Worm (Caenorhabditis elegans) whole organism, L1 larva: ENCODE results near the gene C17H12.2.

Experiments
- C04F5.9 ChIP-seq: sonication (generic microtip); optimal IDR thresholded peaks from 2 replicates; lab custom pipeline; 2016; ENCODE audit warnings: missing genetic modification characterization, missing compliant biosample characterization
- C16A3.4 ChIP-seq: fragments of 150-350 bp; optimal IDR thresholded peaks from 2 replicates; lab custom pipeline; 2014; ENCODE audit warnings: missing biosample characterization, missing genetic modification characterization
- alr-1 ChIP-seq: fragments of 200-800 bp; sonication (Bioruptor generic); optimal IDR thresholded peaks from 2 replicates; lab custom pipeline; 2018; ENCODE audit warnings: borderline replicate concordance, mild to moderate bottlenecking, missing genetic modification characterization, missing compliant biosample characterization
- aly-2 ChIP-seq: fragments of 150-350 bp; optimal IDR thresholded peaks from 2 replicates; lab custom pipeline; 2014; ENCODE audit warnings: missing biosample characterization, missing genetic modification characterization
- ama-1 ChIP-seq: fragments of 150-350 bp; optimal IDR thresholded peaks from 2 replicates; lab custom pipeline; 2014
- ceh-63 ChIP-seq: fragments of 200-800 bp; sonication (Bioruptor generic); optimal IDR thresholded peaks from 2 replicates; lab custom pipeline; 2018; ENCODE audit warnings: mild to moderate bottlenecking, missing genetic modification characterization, missing compliant biosample characterization
- ceh-8 ChIP-seq: fragments of 200-800 bp; sonication (Bioruptor generic); optimal IDR thresholded peaks from 2 replicates; lab custom pipeline; 2018; ENCODE audit warnings: mild to moderate bottlenecking, missing genetic modification characterization, moderate library complexity, missing compliant biosample characterization
- dpl-1 ChIP-seq, 3 experiments: fragments of 150-350 bp in 2 of 3; sonication (generic microtip) in 1 of 3; optimal IDR thresholded peaks; 2 replicates each; lab custom pipeline; 2014 to 2017; ENCODE audit warnings: missing biosample characterization in 3 of 3, missing genetic modification characterization in 3 of 3, missing genetic modification reagents in 3 of 3
- dsc-1 ChIP-seq: sonication (generic microtip); optimal IDR thresholded peaks from 2 replicates; lab custom pipeline; 2016; ENCODE audit warnings: mild to moderate bottlenecking, missing genetic modification characterization, missing compliant biosample characterization
- elt-2 ChIP-seq: sonication (generic microtip); optimal IDR thresholded peaks from 2 replicates; lab custom pipeline; 2016; ENCODE audit warnings: missing genetic modification characterization, mild to moderate bottlenecking, inconsistent platforms, missing compliant biosample characterization, missing genetic modification reagents
- elt-3 ChIP-seq, 6 experiments: fragments of 150-350 bp in 1 of 6; sonication (generic microtip); optimal IDR thresholded peaks; 2 replicates each; lab custom pipeline; 2017 to 2018; ENCODE audit warnings: missing biosample characterization in 6 of 6, missing genetic modification characterization in 6 of 6, inconsistent platforms in 1 of 6
- fkh-4 ChIP-seq: sonication (generic microtip); optimal IDR thresholded peaks from 2 replicates; lab custom pipeline; 2016; ENCODE audit warnings: missing compliant biosample characterization, missing genetic modification characterization, borderline replicate concordance
- fkh-8 ChIP-seq: sonication (generic microtip); optimal IDR thresholded peaks from 2 replicates; lab custom pipeline; 2016; ENCODE audit warnings: mild to moderate bottlenecking, missing genetic modification characterization, missing compliant biosample characterization
- grh-1 ChIP-seq: fragments of 200-800 bp; sonication (Bioruptor generic); IDR thresholded peaks from 2 replicates; pipeline ENCODE4 v1.3.6; 2022; ENCODE audit warnings: missing genetic modification reagents, missing genetic modification characterization, missing compliant biosample characterization
- hlh-17 ChIP-seq: fragments of 200-800 bp; sonication (Bioruptor generic); optimal IDR thresholded peaks from 2 replicates; lab custom pipeline; 2018; ENCODE audit warnings: missing genetic modification characterization, mild to moderate bottlenecking, missing compliant biosample characterization, moderate library complexity, borderline replicate concordance
- hlh-4 ChIP-seq: sonication (generic microtip); optimal IDR thresholded peaks from 2 replicates; lab custom pipeline; 2016; ENCODE audit warnings: mild to moderate bottlenecking, missing genetic modification characterization, missing compliant biosample characterization
- hpl-2 ChIP-seq: fragments of 150-350 bp; optimal IDR thresholded peaks from 2 replicates; lab custom pipeline; 2014; ENCODE audit warnings: missing biosample characterization, missing genetic modification reagents, missing genetic modification characterization
- irx-1 ChIP-seq: sonication (generic microtip); optimal IDR thresholded peaks from 2 replicates; lab custom pipeline; 2016; ENCODE audit warnings: missing genetic modification characterization, missing compliant biosample characterization
- jun-1 ChIP-seq: fragments of 150-350 bp; optimal IDR thresholded peaks from 2 replicates; lab custom pipeline; 2014; ENCODE audit warnings: missing biosample characterization, missing genetic modification reagents, missing genetic modification characterization
- lin-13 ChIP-seq: fragments of 150-350 bp; optimal IDR thresholded peaks from 2 replicates; lab custom pipeline; 2014; ENCODE audit warnings: missing biosample characterization, missing genetic modification reagents, missing genetic modification characterization
- lin-15B ChIP-seq: fragments of 150-350 bp; sonication (generic microtip); optimal IDR thresholded peaks from 3 replicates; lab custom pipeline; 2014; ENCODE audit warnings: missing biosample characterization, missing genetic modification characterization
- lin-35 ChIP-seq, 2 experiments: fragments of 150-350 bp; optimal IDR thresholded peaks; 2 replicates each; lab custom pipeline; 2014; ENCODE audit warnings: missing biosample characterization in 2 of 2, missing genetic modification characterization in 2 of 2, missing genetic modification reagents in 2 of 2
- lir-3 ChIP-seq: sonication (generic microtip); optimal IDR thresholded peaks from 2 replicates; lab custom pipeline; 2016; ENCODE audit warnings: mild to moderate bottlenecking, missing genetic modification characterization, moderate library complexity, missing compliant biosample characterization; ENCODE audit not compliant: poor library complexity
- mdl-1 ChIP-seq, 2 experiments: fragments of 150-350 bp; optimal IDR thresholded peaks; 2 replicates each; lab custom pipeline; 2014 to 2017; ENCODE audit warnings: missing biosample characterization in 2 of 2, missing genetic modification characterization in 2 of 2, inconsistent platforms in 1 of 2
- mef-2 ChIP-seq: fragments of 150-350 bp; optimal IDR thresholded peaks from 2 replicates; lab custom pipeline; 2014; ENCODE audit warnings: missing biosample characterization, missing genetic modification characterization
- mep-1 ChIP-seq: fragments of 150-350 bp; optimal IDR thresholded peaks from 2 replicates; lab custom pipeline; 2014; ENCODE audit warnings: missing biosample characterization, missing genetic modification characterization
- nhr-12 ChIP-seq: sonication (generic microtip); optimal IDR thresholded peaks from 2 replicates; lab custom pipeline; 2017; ENCODE audit warnings: missing biosample characterization, missing genetic modification characterization
- nhr-237 ChIP-seq: fragments of 150-350 bp; optimal IDR thresholded peaks from 2 replicates; lab custom pipeline; 2014; ENCODE audit warnings: missing biosample characterization, missing genetic modification characterization
- nhr-47 ChIP-seq: sonication (generic microtip); optimal IDR thresholded peaks from 2 replicates; lab custom pipeline; 2016; ENCODE audit warnings: mild to moderate bottlenecking, missing genetic modification characterization, moderate library complexity, missing compliant biosample characterization
- nhr-71 ChIP-seq: sonication (generic microtip); optimal IDR thresholded peaks from 2 replicates; lab custom pipeline; 2016; ENCODE audit warnings: mild to moderate bottlenecking, missing genetic modification characterization, moderate library complexity, missing compliant biosample characterization
- nhr-76 ChIP-seq: sonication (generic microtip); optimal IDR thresholded peaks from 2 replicates; lab custom pipeline; 2017; ENCODE audit warnings: missing biosample characterization, missing genetic modification characterization
- nhr-84 ChIP-seq: sonication (generic microtip); optimal IDR thresholded peaks from 2 replicates; lab custom pipeline; 2017; ENCODE audit warnings: missing biosample characterization, missing genetic modification characterization
- nhr-85 ChIP-seq: sonication (generic microtip); peaks from one replicate; lab custom pipeline; 2016; ENCODE audit warnings: missing genetic modification characterization, inconsistent platforms, missing compliant biosample characterization
- nhr-90 ChIP-seq: sonication (generic microtip); optimal IDR thresholded peaks from 2 replicates; lab custom pipeline; 2016; ENCODE audit warnings: mild to moderate bottlenecking, missing genetic modification characterization, missing compliant biosample characterization; ENCODE audit not compliant: poor library complexity
- pax-3 ChIP-seq: fragments of 200-800 bp; sonication (Bioruptor generic); optimal IDR thresholded peaks from 2 replicates; lab custom pipeline; 2018; ENCODE audit warnings: mild to moderate bottlenecking, missing genetic modification characterization, moderate library complexity, missing compliant biosample characterization
- pqm-1 ChIP-seq: sonication (generic microtip); optimal IDR thresholded peaks from 3 replicates; lab custom pipeline; 2017; ENCODE audit warnings: missing biosample characterization, missing genetic modification characterization
- rnt-1 ChIP-seq: sonication (generic microtip); optimal IDR thresholded peaks from 2 replicates; lab custom pipeline; 2016; ENCODE audit warnings: mild to moderate bottlenecking, missing genetic modification characterization, moderate library complexity, missing compliant biosample characterization
- snu-23 ChIP-seq: sonication (generic microtip); optimal IDR thresholded peaks from 2 replicates; lab custom pipeline; 2016; ENCODE audit warnings: missing genetic modification characterization, missing compliant biosample characterization
- sox-4 ChIP-seq: sonication (generic microtip); optimal IDR thresholded peaks from 2 replicates; lab custom pipeline; 2016; ENCODE audit warnings: missing genetic modification characterization, missing compliant biosample characterization
- sptf-1 ChIP-seq: fragments of 150-350 bp; optimal IDR thresholded peaks from 2 replicates; lab custom pipeline; 2014; ENCODE audit warnings: missing biosample characterization, missing genetic modification characterization
- sup-37 ChIP-seq: fragments of 200-800 bp; sonication (Bioruptor generic); optimal IDR thresholded peaks from 2 replicates; lab custom pipeline; 2018; ENCODE audit warnings: mild to moderate bottlenecking, missing genetic modification characterization, missing compliant biosample characterization
- swsn-7 ChIP-seq: sonication (generic microtip); optimal IDR thresholded peaks from 2 replicates; lab custom pipeline; 2016; ENCODE audit warnings: missing genetic modification characterization, missing compliant biosample characterization
- tbx-2 ChIP-seq: sonication (generic microtip); optimal IDR thresholded peaks from 2 replicates; lab custom pipeline; 2016; ENCODE audit warnings: missing genetic modification characterization, missing compliant biosample characterization
- unc-130 ChIP-seq: fragments of 150-350 bp; optimal IDR thresholded peaks from 2 replicates; lab custom pipeline; 2017; ENCODE audit warnings: missing biosample characterization, missing genetic modification characterization, inconsistent platforms
- unc-30 ChIP-seq: sonication (generic microtip); optimal IDR thresholded peaks from 2 replicates; lab custom pipeline; 2017; ENCODE audit warnings: missing biosample characterization, missing genetic modification characterization
- unc-62 ChIP-seq: fragments of 150-350 bp; optimal IDR thresholded peaks from 2 replicates; lab custom pipeline; 2014; ENCODE audit warnings: missing biosample characterization, missing genetic modification reagents, missing genetic modification characterization
- unc-86 ChIP-seq: sonication (generic microtip); optimal IDR thresholded peaks from 2 replicates; lab custom pipeline; 2016; ENCODE audit warnings: missing genetic modification characterization, missing compliant biosample characterization
- vab-15 ChIP-seq: sonication (generic microtip); optimal IDR thresholded peaks from 2 replicates; lab custom pipeline; 2017; ENCODE audit warnings: missing genotype, mild to moderate bottlenecking, missing genetic modification characterization, missing compliant biosample characterization
- xbp-1 ChIP-seq: sonication (generic microtip); optimal IDR thresholded peaks from 2 replicates; lab custom pipeline; 2016; ENCODE audit warnings: missing genetic modification characterization, missing compliant biosample characterization
- ztf-11 ChIP-seq, 2 experiments: sonication (generic microtip); optimal IDR thresholded peaks; 2 replicates each; lab custom pipeline; 2016 to 2017; ENCODE audit warnings: missing genetic modification characterization in 2 of 2, missing biosample characterization in 1 of 2, missing compliant biosample characterization in 1 of 2

The C17H12.2 gene

DNA sequence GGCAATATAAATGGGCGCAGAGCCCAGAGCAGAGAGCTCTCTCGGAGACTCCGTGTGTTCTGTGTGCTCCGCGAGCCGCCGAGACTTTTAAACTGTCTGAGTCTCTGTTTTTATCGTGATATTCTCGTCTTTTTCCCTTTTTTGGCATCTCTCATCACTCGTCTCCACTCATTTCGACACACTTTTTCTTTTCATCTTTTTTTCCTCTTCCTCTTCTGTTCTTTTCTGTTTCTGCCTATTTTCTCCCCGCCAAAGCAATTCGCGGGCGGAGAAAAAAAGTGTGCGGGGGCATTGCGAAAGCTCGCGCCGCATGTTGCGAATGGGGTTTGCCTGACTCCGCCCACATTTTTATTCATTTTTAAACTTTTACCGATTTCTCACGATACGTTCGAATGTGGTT is 33.9 kb downstream of the C17H12.2 start (continued):
- no peak for TF ChIP-seq sptf-1 (tag; lab: Kevin White, UChicago)
- peak; percentile 71 to 82 (median 75) for TF ChIP-seq dpl-1 (GFP tag; optimal IDR thresholded peaks at IDR 0.05; lab: Kevin White, UChicago)
- peak; percentile 62 for TF ChIP-seq dsc-1 (tag; lab: Kevin White, UChicago)
- TF ChIP-seq elt-2 (tag; lab: Kevin White, UChicago) = peak; percentile 73
- TF ChIP-seq mef-2 = peak; percentile 44
- TF ChIP-seq unc-86 (tag; lab: Kevin White, UChicago) = peak; percentile 87
- peak; percentile 41; the same call in 1 of the 2 replicates for TF ChIP-seq grh-1 (GFP tag; lab: Robert Waterston, UW)
- no peak for TF ChIP-seq ceh-63 (GFP tag; lab: Kevin White, UChicago)
- peak; percentile 92 for TF ChIP-seq nhr-71 (tag; lab: Kevin White, UChicago)
- peak; percentile 29 for TF ChIP-seq sup-37
- TF ChIP-seq hlh-4 = no peak
- TF ChIP-seq nhr-84 (tag; lab: Kevin White, UChicago) = no peak
- peak; percentile 93 for TF ChIP-seq fkh-8
- peak; percentile 82 to 86 for TF ChIP-seq lin-35 (GFP tag; optimal IDR thresholded peaks at IDR 0.05; lab: Kevin White, UChicago)
- peak; percentile 88 for TF ChIP-seq nhr-90
- TF ChIP-seq vab-15 (tag; lab: Kevin White, UChicago) = peak; percentile 10
- TF ChIP-seq pqm-1 (tag; lab: Kevin White, UChicago) = peak; percentile 71
- TF ChIP-seq nhr-237 (tag; lab: Kevin White, UChicago) = peak; percentile 69
- TF ChIP-seq C16A3.4 (tag; lab: Kevin White, UChicago) = peak; percentile 92
- TF ChIP-seq fkh-4 (tag; lab: Kevin White, UChicago) = no peak
- peak; percentile 87 for TF ChIP-seq hpl-2
- TF ChIP-seq elt-3 (tag; optimal IDR thresholded peaks at IDR 0.05; lab: Kevin White, UChicago) = peak in 2 of 6 experiments; percentile 15 to 58
- TF ChIP-seq nhr-12 (tag; lab: Kevin White, UChicago) = no peak
- TF ChIP-seq ama-1 (lab: Kevin White, UChicago) = peak; percentile 37
- TF ChIP-seq unc-130 = peak; percentile 54
- peak; percentile 78 for TF ChIP-seq nhr-85
- no peak for TF ChIP-seq nhr-76 (tag; lab: Kevin White, UChicago)
- no peak for TF ChIP-seq hlh-17 (GFP tag; lab: Kevin White, UChicago)
- TF ChIP-seq snu-23 (GFP tag; lab: Kevin White, UChicago) = peak; percentile 92
- peak; percentile 88 for TF ChIP-seq tbx-2
- TF ChIP-seq sox-4 = peak; percentile 79
- TF ChIP-seq unc-62 (GFP tag; lab: Kevin White, UChicago) = no peak
- peak; percentile 91 for TF ChIP-seq nhr-47 (tag; lab: Kevin White, UChicago)
- TF ChIP-seq C04F5.9 (tag; lab: Kevin White, UChicago) = no peak
- no peak for TF ChIP-seq alr-1
- peak; percentile 78 for TF ChIP-seq irx-1
- peak; percentile 83 for TF ChIP-seq ceh-8 (GFP tag; lab: Kevin White, UChicago)
- peak; percentile 87 for TF ChIP-seq rnt-1 (tag; lab: Kevin White, UChicago)
- TF ChIP-seq swsn-7 (tag; lab: Kevin White, UChicago) = peak; percentile 89
- peak; percentile 76 for TF ChIP-seq lin-13 (GFP tag; lab: Kevin White, UChicago)
- TF ChIP-seq ztf-11 (tag; optimal IDR thresholded peaks at IDR 0.05; lab: Kevin White, UChicago) = peak in 1 of 2 experiments; percentile 71
- TF ChIP-seq unc-30 = no peak
- TF ChIP-seq pax-3 (tag; lab: Kevin White, UChicago) = peak; percentile 73
- peak; percentile 84 for TF ChIP-seq xbp-1 (tag; lab: Kevin White, UChicago)
- peak; percentile 78 for TF ChIP-seq jun-1
- peak; percentile 52 for TF ChIP-seq lin-15B
- peak in 1 of 2 experiments; percentile 73 for TF ChIP-seq mdl-1 (tag; optimal IDR thresholded peaks at IDR 0.05; lab: Kevin White, UChicago)
- peak; percentile 75 for TF ChIP-seq lir-3 (tag; lab: Kevin White, UChicago)
- TF ChIP-seq mep-1 (tag; lab: Kevin White, UChicago) = peak; percentile 90
- TF ChIP-seq aly-2 (tag; lab: Kevin White, UChicago) = peak; percentile 30
